Worm (Caenorhabditis elegans) whole organism, L3 larva: ENCODE data around the gene T05A8.2.

Experiments
- R02D3.7 ChIP-seq: fragments of 150-350 bp; optimal IDR thresholded peaks from 2 replicates; lab custom pipeline; 2014; ENCODE audit warnings: missing biosample characterization, missing genetic modification characterization
- ama-1 ChIP-seq: fragments of 150-350 bp; optimal IDR thresholded peaks from 2 replicates; lab custom pipeline; 2018
- ceh-9 ChIP-seq: sonication (generic microtip); optimal IDR thresholded peaks from 2 replicates; lab custom pipeline; 2018; ENCODE audit warnings: missing biosample characterization, missing genetic modification characterization
- egl-5 ChIP-seq: fragments of 150-350 bp; optimal IDR thresholded peaks from 2 replicates; lab custom pipeline; 2017; ENCODE audit warnings: missing biosample characterization, missing genetic modification reagents, missing genetic modification characterization, inconsistent platforms
- elt-1 ChIP-seq: fragments of 150-350 bp; optimal IDR thresholded peaks from 2 replicates; lab custom pipeline; 2014; ENCODE audit warnings: missing biosample characterization, missing genetic modification characterization
- elt-2 ChIP-seq: sonication (generic microtip); optimal IDR thresholded peaks from 2 replicates; lab custom pipeline; 2016; ENCODE audit warnings: missing genetic modification reagents, mild to moderate bottlenecking, missing genetic modification characterization, missing compliant biosample characterization
- elt-3 ChIP-seq, 3 experiments: fragments of 150-350 bp in 1 of 3; sonication (generic microtip) in 2 of 3; optimal IDR thresholded peaks; 2 replicates in 2 of 3; 4 replicates in 1 of 3; lab custom pipeline; 2014 to 2017; ENCODE audit warnings: missing biosample characterization in 3 of 3, missing genetic modification characterization in 3 of 3
- fkh-10 ChIP-seq: sonication (generic microtip); optimal IDR thresholded peaks from 2 replicates; lab custom pipeline; 2017; ENCODE audit warnings: missing biosample characterization, missing genetic modification reagents, missing genetic modification characterization
- fkh-2 ChIP-seq: fragments of 150-350 bp; optimal IDR thresholded peaks from 2 replicates; lab custom pipeline; 2014; ENCODE audit warnings: missing biosample characterization, missing genetic modification reagents, missing genetic modification characterization
- fos-1 ChIP-seq: fragments of 150-350 bp; optimal IDR thresholded peaks from 2 replicates; lab custom pipeline; 2014; ENCODE audit warnings: missing biosample characterization, missing genetic modification characterization
- jun-1 ChIP-seq: fragments of 150-350 bp; optimal IDR thresholded peaks from 2 replicates; lab custom pipeline; 2014; ENCODE audit warnings: missing biosample characterization, missing genetic modification reagents, missing genetic modification characterization
- lin-15B ChIP-seq: fragments of 150-350 bp; optimal IDR thresholded peaks from 2 replicates; lab custom pipeline; 2014; ENCODE audit warnings: missing biosample characterization, missing genetic modification characterization
- lin-39 ChIP-seq: fragments of 150-350 bp; optimal IDR thresholded peaks from 2 replicates; lab custom pipeline; 2018; ENCODE audit warnings: missing biosample characterization, missing genetic modification reagents, missing genetic modification characterization
- mml-1 ChIP-seq: fragments of 150-350 bp; sonication (generic microtip); optimal IDR thresholded peaks from 3 replicates; lab custom pipeline; 2014; ENCODE audit warnings: missing biosample characterization, missing genetic modification characterization
- nfya-1 ChIP-seq: sonication (generic microtip); optimal IDR thresholded peaks from 2 replicates; lab custom pipeline; 2017; ENCODE audit warnings: missing genetic modification characterization, mild to moderate bottlenecking, missing compliant biosample characterization, antibody characterized with exemption, moderate library complexity; ENCODE audit not compliant: insufficient read depth
- nhr-11 ChIP-seq: fragments of 150-350 bp; optimal IDR thresholded peaks from 2 replicates; lab custom pipeline; 2014; ENCODE audit warnings: missing biosample characterization, missing genetic modification characterization
- nhr-23 ChIP-seq: fragments of 150-350 bp; optimal IDR thresholded peaks from 2 replicates; lab custom pipeline; 2014; ENCODE audit warnings: missing biosample characterization, missing genetic modification reagents, missing genetic modification characterization
- nhr-25 ChIP-seq: sonication (generic microtip); optimal IDR thresholded peaks from 2 replicates; lab custom pipeline; 2017; ENCODE audit warnings: missing biosample characterization, missing genetic modification characterization
- nhr-28 ChIP-seq: fragments of 150-350 bp; optimal IDR thresholded peaks from 2 replicates; lab custom pipeline; 2014; ENCODE audit warnings: missing biosample characterization, missing genetic modification characterization
- nhr-43 ChIP-seq: sonication (generic microtip); optimal IDR thresholded peaks from 2 replicates; lab custom pipeline; 2016; ENCODE audit warnings: mild to moderate bottlenecking, missing genetic modification characterization, missing compliant biosample characterization; ENCODE audit not compliant: poor library complexity, severe bottlenecking
- nhr-67 ChIP-seq: fragments of 150-350 bp; optimal IDR thresholded peaks from 2 replicates; lab custom pipeline; 2014; ENCODE audit warnings: missing biosample characterization, missing genetic modification characterization
- nhr-77 ChIP-seq: fragments of 150-350 bp; optimal IDR thresholded peaks from 2 replicates; lab custom pipeline; 2014; ENCODE audit warnings: missing biosample characterization, missing genetic modification characterization
- pha-4 ChIP-seq: fragments of 150-350 bp; optimal IDR thresholded peaks from 2 replicates; lab custom pipeline; 2014; ENCODE audit warnings: missing biosample characterization, missing genetic modification reagents, missing genetic modification characterization
- pqm-1 ChIP-seq: fragments of 150-350 bp; optimal IDR thresholded peaks from 2 replicates; lab custom pipeline; 2017; ENCODE audit warnings: missing biosample characterization, missing genetic modification characterization, inconsistent platforms
- sea-2 ChIP-seq: fragments of 150-350 bp; sonication (generic microtip); optimal IDR thresholded peaks from 4 replicates; lab custom pipeline; 2014; ENCODE audit warnings: missing biosample characterization, missing genetic modification reagents, missing genetic modification characterization
- snpc-4 ChIP-seq: fragments of 150-350 bp; optimal IDR thresholded peaks from 2 replicates; lab custom pipeline; 2014; ENCODE audit warnings: missing biosample characterization, missing genetic modification characterization
- tbx-2 ChIP-seq: sonication (generic microtip); optimal IDR thresholded peaks from 2 replicates; lab custom pipeline; 2016; ENCODE audit warnings: mild to moderate bottlenecking, missing genetic modification characterization, missing compliant biosample characterization
- unc-62 ChIP-seq: fragments of 150-350 bp; sonication (generic microtip); optimal IDR thresholded peaks from 4 replicates; lab custom pipeline; 2014; ENCODE audit warnings: missing biosample characterization, missing genetic modification reagents, missing genetic modification characterization
- zag-1 ChIP-seq: fragments of 150-350 bp; optimal IDR thresholded peaks from 2 replicates; lab custom pipeline; 2014; ENCODE audit warnings: missing biosample characterization, missing genetic modification characterization
- ztf-4 ChIP-seq: fragments of 150-350 bp; optimal IDR thresholded peaks from 2 replicates; lab custom pipeline; 2014; ENCODE audit warnings: missing biosample characterization, missing genetic modification characterization

The T05A8.2 gene

ce11 chrII:2717335-2717734, 6.5 kb upstream of the T05A8.2 start, which contains the start of gene T05A8.3:
Gene T05A8.3, minus strand, starts transcription at chrII:2717435.
- TF ChIP-seq tbx-2 (tag; lab: Kevin White, UChicago) = no peak
- TF ChIP-seq sea-2 = no peak
- TF ChIP-seq nhr-11 (tag; lab: Kevin White, UChicago) = no peak
- no peak for TF ChIP-seq nfya-1 (tag; lab: Kevin White, UChicago)
- TF ChIP-seq lin-15B (tag; lab: Kevin White, UChicago) = no peak
- no peak for TF ChIP-seq nhr-67 (tag; lab: Kevin White, UChicago)
- no peak for TF ChIP-seq nhr-77 (tag; lab: Kevin White, UChicago)
- no peak for TF ChIP-seq nhr-28
- no peak for TF ChIP-seq mml-1 (tag; lab: Kevin White, UChicago)

- no peak for TF ChIP-seq nhr-43 (tag; lab: Kevin White, UChicago)
- no peak for TF ChIP-seq nhr-23 (tag; lab: Kevin White, UChicago)
- no peak for TF ChIP-seq nhr-25
These were observed 877 bp downstream of the T05A8.2 start, which contains the start of gene T05A8.1 for ce11 chrII:2709942-2710341. Gene T05A8.1, minus strand, starts transcription at chrII:2710042.

- peak; percentile 23 for TF ChIP-seq elt-2 (tag; lab: Kevin White, UChicago)
- TF ChIP-seq lin-39 (tag; lab: Kevin White, UChicago) = peak; percentile 16
- no peak for TF ChIP-seq lin-15B (tag; lab: Kevin White, UChicago)
- no peak for TF ChIP-seq R02D3.7 (tag; lab: Kevin White, UChicago)
- peak; percentile 15 for TF ChIP-seq egl-5
These were observed 2.9 kb downstream of the T05A8.2 start, which contains the start of gene Y47G7B.2 for ce11 chrII:2707872-2708271. Gene Y47G7B.2, minus strand, starts transcription at chrII:2708014.

ce11 chrII:2705200-2705599, 5.6 kb downstream of the T05A8.2 start, which contains the start of gene srh-128:
Gene srh-128, minus strand, starts transcription at chrII:2705300.
- no peak for TF ChIP-seq elt-2 (tag; lab: Kevin White, UChicago)
- TF ChIP-seq unc-62 (GFP tag; lab: Kevin White, UChicago) = no peak
- no peak for TF ChIP-seq lin-15B (tag; lab: Kevin White, UChicago)
- no peak for TF ChIP-seq fkh-2 (tag; lab: Kevin White, UChicago)
- TF ChIP-seq ama-1 (lab: Kevin White, UChicago) = no peak

- TF ChIP-seq nhr-43 (tag; lab: Kevin White, UChicago) (no peak), lin-15B (tag; lab: Kevin White, UChicago) (no peak), zag-1 (no peak), pqm-1 (tag; lab: Kevin White, UChicago) (no peak), lin-39 (tag; lab: Kevin White, UChicago) (no peak), fkh-10 (GFP tag; lab: Kevin White, UChicago) (no peak)
These were observed 8.1 kb downstream of the T05A8.2 start, which contains the start of gene sri-60 for ce11 chrII:2702757-2703156. Gene sri-60, minus strand, starts transcription at chrII:2702857.

ce11 chrII:2700229-2700628, 10.6 kb downstream of the T05A8.2 start, which contains the start of gene sri-61:
Gene sri-61, minus strand, starts transcription at chrII:2700329.
- TF ChIP-seq lin-39 (tag; lab: Kevin White, UChicago) (no peak), ztf-4 (tag; lab: Kevin White, UChicago) (no peak), pqm-1 (tag; lab: Kevin White, UChicago) (no peak), sea-2 (no peak), fkh-2 (tag; lab: Kevin White, UChicago) (no peak), nhr-67 (tag; lab: Kevin White, UChicago) (no peak), elt-3 (tag; optimal IDR thresholded peaks at IDR 0.05; lab: Kevin White, UChicago) (no peak), ceh-9 (tag; lab: Kevin White, UChicago) (no peak), snpc-4 (no peak), elt-1 (tag; lab: Kevin White, UChicago) (no peak), jun-1 (tag; lab: Kevin White, UChicago) (no peak), pha-4 (no peak), nhr-11 (tag; lab: Kevin White, UChicago) (no peak), nhr-43 (tag; lab: Kevin White, UChicago) (no peak), lin-15B (tag; lab: Kevin White, UChicago) (no peak), fos-1 (tag; lab: Kevin White, UChicago) (no peak)
